Worm (Caenorhabditis elegans) whole organism, dauer: ENCODE results near the gene rgs-11.

ENCODE experiments used
- unc-62 ChIP-seq: sonication (generic microtip); optimal IDR thresholded peaks from 2 replicates; lab custom pipeline; 2017; ENCODE audit warnings: missing biosample characterization, missing genetic modification reagents, missing genetic modification characterization

Gene rgs-11

ce11 chrX:14993744-14994143 is 29.4 kb downstream of the rgs-11 start:
- TF ChIP-seq unc-62: no peak

- TF ChIP-seq unc-62: no peak
Measured at ce11 chrX:14999101-14999500, 34.7 kb downstream of the rgs-11 start, which contains the start of gene cutl-3. Gene cutl-3, minus strand, starts transcription at chrX:14999201.

- no peak for TF ChIP-seq unc-62
Measured at ce11 chrX:15003891-15004550, 39.7 kb downstream of the rgs-11 start, which contains the start of gene slc-25A18.1. Gene slc-25A18.1, minus strand, starts transcription at chrX:15003941.

- TF ChIP-seq unc-62: no peak
Measured at ce11 chrX:15006847-15007358, 42.5 kb downstream of the rgs-11 start, which contains the start of gene ergi-2. Gene ergi-2, minus strand, starts transcription at chrX:15007308.

- no peak for TF ChIP-seq unc-62
Measured at ce11 chrX:15008697-15009096, 44.3 kb downstream of the rgs-11 start.

ce11 chrX:15010941-15011340 is 46.6 kb downstream of the rgs-11 start:
- TF ChIP-seq unc-62: no peak

- no peak for TF ChIP-seq unc-62
Measured at ce11 chrX:15011526-15012274, 47.3 kb downstream of the rgs-11 start.

ce11 chrX:15013941-15014453 is 49.6 kb downstream of the rgs-11 start:
- TF ChIP-seq unc-62: no peak
